Worm (Caenorhabditis elegans) whole organism, young adult: ENCODE data around the gene best-17.
A peak's percentile ranks its signal among the peaks of the same experiment; 100 is the strongest.

ENCODE experiments used
- B0035.1 ChIP-seq: sonication (generic microtip); optimal IDR thresholded peaks from 2 replicates; lab custom pipeline; 2016; ENCODE audit warnings: missing genetic modification characterization, mild to moderate bottlenecking, missing compliant biosample characterization, missing genotype, missing genetic modification reagents
- B0261.1 ChIP-seq: sonication (generic microtip); optimal IDR thresholded peaks from 2 replicates; lab custom pipeline; 2016; ENCODE audit warnings: mild to moderate bottlenecking, missing genetic modification characterization, moderate library complexity, missing compliant biosample characterization
- D2030.7 ChIP-seq: fragments of 200-800 bp; sonication (Bioruptor generic); IDR thresholded peaks from 2 replicates; pipeline ENCODE4 v1.3.6; 2022; ENCODE audit warnings: missing genetic modification reagents, missing genetic modification characterization, missing compliant biosample characterization
- F52B5.7 ChIP-seq: sonication (generic microtip); optimal IDR thresholded peaks from 2 replicates; lab custom pipeline; 2016; ENCODE audit warnings: mild to moderate bottlenecking, missing genetic modification characterization, missing compliant biosample characterization
- F55B11.4 ChIP-seq: sonication (generic microtip); optimal IDR thresholded peaks from 2 replicates; lab custom pipeline; 2016; ENCODE audit warnings: missing compliant biosample characterization, missing genetic modification characterization, borderline replicate concordance; ENCODE audit not compliant: insufficient read depth
- K11D2.4 ChIP-seq: fragments of 200-800 bp; sonication (Bioruptor generic); IDR thresholded peaks from 2 replicates; pipeline ENCODE4 v1.3.6; 2022; ENCODE audit warnings: missing genetic modification reagents, missing genetic modification characterization, missing compliant biosample characterization
- Y56A3A.18 ChIP-seq: fragments of 200-800 bp; sonication (Bioruptor generic); IDR thresholded peaks from 2 replicates; pipeline ENCODE4 v1.3.6; 2022; ENCODE audit warnings: missing genetic modification reagents, missing genetic modification characterization, missing compliant biosample characterization
- Y79H2A.3 ChIP-seq: fragments of 200-800 bp; sonication (Bioruptor generic); conservative IDR thresholded peaks from 2 replicates; pipeline ENCODE4 v1.3.6; 2022; ENCODE audit warnings: missing genetic modification reagents, missing genetic modification characterization, missing compliant biosample characterization
- akir-1 ChIP-seq: fragments of 200-800 bp; sonication (Bioruptor generic); optimal IDR thresholded peaks from 2 replicates; lab custom pipeline; 2018; ENCODE audit warnings: mild to moderate bottlenecking, missing genetic modification characterization, moderate library complexity, missing compliant biosample characterization
- aptf-2 ChIP-seq: fragments of 200-800 bp; sonication (Bioruptor generic); conservative IDR thresholded peaks from 2 replicates; pipeline ENCODE4 v1.3.6; 2022; ENCODE audit warnings: missing genetic modification reagents, missing genetic modification characterization, missing compliant biosample characterization
- atf-7 ChIP-seq: sonication (generic microtip); optimal IDR thresholded peaks from 2 replicates; lab custom pipeline; 2017; ENCODE audit warnings: mild to moderate bottlenecking, missing genetic modification characterization, missing compliant biosample characterization
- attf-5 ChIP-seq: fragments of 200-800 bp; sonication (Bioruptor generic); optimal IDR thresholded peaks from 2 replicates; lab custom pipeline; 2018; ENCODE audit warnings: mild to moderate bottlenecking, missing genetic modification characterization, missing compliant biosample characterization
- bed-2 ChIP-seq: fragments of 200-800 bp; sonication (Bioruptor generic); IDR thresholded peaks from 2 replicates; pipeline ENCODE4 v1.3.6; 2022; ENCODE audit warnings: missing genetic modification reagents, missing genetic modification characterization, missing compliant biosample characterization
- ccch-3 ChIP-seq: fragments of 200-800 bp; sonication (Bioruptor generic); optimal IDR thresholded peaks from 2 replicates; lab custom pipeline; 2018; ENCODE audit warnings: mild to moderate bottlenecking, missing genetic modification characterization, missing compliant biosample characterization
- cebp-1 ChIP-seq, 2 experiments: fragments of 200-800 bp in 1 of 2; sonication (Bioruptor generic) in 1 of 2; sonication (generic microtip) in 1 of 2; IDR thresholded peaks in 1 of 2; optimal IDR thresholded peaks in 1 of 2; 2 replicates each; pipeline versions ENCODE4 v1.3.6 to Lab custom; 2017 to 2022; ENCODE audit warnings: missing compliant biosample characterization in 2 of 2, missing genetic modification characterization in 2 of 2, mild to moderate bottlenecking in 1 of 2, missing genetic modification reagents in 1 of 2, moderate library complexity in 1 of 2
- ceh-100 ChIP-seq: fragments of 200-800 bp; sonication (Bioruptor generic); IDR thresholded peaks from 2 replicates; pipeline ENCODE4 v1.3.6; 2022; ENCODE audit warnings: missing genetic modification reagents, missing genetic modification characterization, missing compliant biosample characterization
- ceh-58 ChIP-seq: fragments of 200-800 bp; sonication (Bioruptor generic); IDR thresholded peaks from 2 replicates; pipeline ENCODE4 v1.3.6; 2022; ENCODE audit warnings: missing genetic modification characterization, missing compliant biosample characterization
- dox-1 ChIP-seq: fragments of 200-800 bp; sonication (Bioruptor generic); IDR thresholded peaks from 2 replicates; pipeline ENCODE4 v1.3.6; 2022; ENCODE audit warnings: missing genetic modification reagents, missing genetic modification characterization, missing compliant biosample characterization
- dpff-1 ChIP-seq: sonication (generic microtip); optimal IDR thresholded peaks from 2 replicates; lab custom pipeline; 2017; ENCODE audit warnings: mild to moderate bottlenecking, missing genetic modification characterization, missing compliant biosample characterization
- egl-18 ChIP-seq: fragments of 200-800 bp; sonication (Bioruptor generic); IDR thresholded peaks from 2 replicates; pipeline ENCODE4 v1.3.6; 2022; ENCODE audit warnings: missing genetic modification reagents, missing genetic modification characterization, missing compliant biosample characterization
- ekl-4 ChIP-seq: fragments of 200-800 bp; sonication (Bioruptor generic); IDR thresholded peaks from 2 replicates; pipeline ENCODE4 v1.3.6; 2022; ENCODE audit warnings: missing genetic modification reagents, missing genetic modification characterization, missing compliant biosample characterization
- him-1 ChIP-seq: sonication (generic microtip); optimal IDR thresholded peaks from 2 replicates; lab custom pipeline; 2016; ENCODE audit warnings: missing genotype, missing genetic modification reagents, missing genetic modification characterization, missing compliant biosample characterization
- hmg-1.2 ChIP-seq: fragments of 200-800 bp; sonication (Bioruptor generic); IDR thresholded peaks from 2 replicates; pipeline ENCODE4 v1.3.6; 2022; ENCODE audit warnings: missing genetic modification reagents, missing genetic modification characterization, missing compliant biosample characterization
- hsf-1 ChIP-seq: fragments of 200-800 bp; sonication (Bioruptor generic); IDR thresholded peaks from 2 replicates; pipeline ENCODE4 v1.3.6; 2022; ENCODE audit warnings: missing genetic modification reagents, missing genetic modification characterization, missing compliant biosample characterization
- let-607 ChIP-seq, 2 experiments: fragments of 200-800 bp in 1 of 2; sonication (Bioruptor generic) in 1 of 2; sonication (generic microtip) in 1 of 2; optimal IDR thresholded peaks; 2 replicates each; lab custom pipeline; 2016 to 2018; ENCODE audit warnings: mild to moderate bottlenecking in 2 of 2, missing compliant biosample characterization in 2 of 2, missing genetic modification characterization in 2 of 2, moderate library complexity in 2 of 2, missing genotype in 1 of 2
- lin-26 ChIP-seq: fragments of 200-800 bp; sonication (Bioruptor generic); IDR thresholded peaks from 2 replicates; pipeline ENCODE4 v1.3.6; 2022; ENCODE audit warnings: missing genetic modification reagents, missing genetic modification characterization, missing compliant biosample characterization
- lir-1 ChIP-seq: fragments of 200-800 bp; sonication (Bioruptor generic); conservative IDR thresholded peaks from 2 replicates; pipeline ENCODE4 v1.3.6; 2022; ENCODE audit warnings: missing genetic modification reagents, missing genetic modification characterization, missing compliant biosample characterization
- madf-6 ChIP-seq: fragments of 200-800 bp; sonication (Bioruptor generic); IDR thresholded peaks from 2 replicates; pipeline ENCODE4 v1.3.6; 2022; ENCODE audit warnings: missing genetic modification reagents, missing genetic modification characterization, missing compliant biosample characterization
- nhr-80 ChIP-seq: sonication (generic microtip); optimal IDR thresholded peaks from 2 replicates; lab custom pipeline; 2016; ENCODE audit warnings: missing genetic modification characterization, missing compliant biosample characterization
- sea-2 ChIP-seq: fragments of 200-800 bp; sonication (Bioruptor generic); IDR thresholded peaks from 2 replicates; pipeline ENCODE4 v1.3.6; 2022; ENCODE audit warnings: missing genetic modification characterization, missing compliant biosample characterization
- snpc-1.3 ChIP-seq: sonication (generic microtip); optimal IDR thresholded peaks from 2 replicates; lab custom pipeline; 2017; ENCODE audit warnings: missing genetic modification characterization, mild to moderate bottlenecking, missing compliant biosample characterization, antibody characterized with exemption, moderate library complexity, missing genotype, missing genetic modification reagents; ENCODE audit not compliant: insufficient read depth
- tbx-9 ChIP-seq: sonication (generic microtip); optimal IDR thresholded peaks from 2 replicates; lab custom pipeline; 2016; ENCODE audit warnings: borderline replicate concordance, missing genetic modification characterization, inconsistent platforms, missing compliant biosample characterization
- unc-62 ChIP-seq: fragments of 150-350 bp; optimal IDR thresholded peaks from 2 replicates; lab custom pipeline; 2014; ENCODE audit warnings: missing biosample characterization, missing genetic modification reagents, missing genetic modification characterization
- zfh-2 ChIP-seq: fragments of 200-800 bp; sonication (Bioruptor generic); conservative IDR thresholded peaks from 2 replicates; pipeline ENCODE4 v1.3.6; 2022; ENCODE audit warnings: missing genetic modification reagents, missing genetic modification characterization, missing compliant biosample characterization
- zim-3 ChIP-seq: sonication (generic microtip); optimal IDR thresholded peaks from 2 replicates; lab custom pipeline; 2017; ENCODE audit warnings: mild to moderate bottlenecking, missing genetic modification characterization, moderate library complexity, missing compliant biosample characterization
- ztf-25 ChIP-seq: fragments of 200-800 bp; sonication (Bioruptor generic); IDR thresholded peaks from 2 replicates; pipeline ENCODE4 v1.3.6; 2022; ENCODE audit warnings: missing genetic modification reagents, missing genetic modification characterization, missing compliant biosample characterization

The best-17 gene

ce11 chrIII:651587-651986, 42.1 kb upstream of the best-17 start:
- TF ChIP-seq cebp-1 (GFP tag; IDR thresholded peaks at IDR 0.05; lab: Robert Waterston, UW) (no peak), cebp-1 (tag; optimal IDR thresholded peaks at IDR 0.05; lab: Kevin White, UChicago) (no peak), madf-6 (no peak), nhr-80 (tag; lab: Kevin White, UChicago) (peak; percentile 63)

- no peak for TF ChIP-seq B0035.1 (tag; lab: Kevin White, UChicago)
- no peak for TF ChIP-seq ccch-3 (GFP tag; lab: Kevin White, UChicago)
Measured at ce11 chrIII:650539-650938, 41.1 kb upstream of the best-17 start.

ce11 chrIII:649935-650334, 40.5 kb upstream of the best-17 start:
- no peak for TF ChIP-seq F55B11.4 (tag; lab: Kevin White, UChicago)
- TF ChIP-seq attf-5, result no peak
- no peak for TF ChIP-seq Y79H2A.3
- no peak for TF ChIP-seq K11D2.4 (GFP tag; lab: Robert Waterston, UW)
- no peak for TF ChIP-seq D2030.7 (GFP tag; lab: Robert Waterston, UW)
- TF ChIP-seq sea-2 (GFP tag; lab: Robert Waterston, UW), result no peak
- no peak for TF ChIP-seq atf-7 (tag; lab: Kevin White, UChicago)
- TF ChIP-seq ceh-58 (GFP tag; lab: Robert Waterston, UW), result no peak
- no peak for TF ChIP-seq hsf-1 (GFP tag; lab: Robert Waterston, UW)
- TF ChIP-seq madf-6, result no peak
- TF ChIP-seq aptf-2, result no peak

ce11 chrIII:647248-647647, 37.8 kb upstream of the best-17 start:
- TF ChIP-seq let-607 (tag; optimal IDR thresholded peaks at IDR 0.05; lab: Kevin White, UChicago) (peak in 1 of 2 experiments; percentile 45), hmg-1.2 (GFP tag; lab: Robert Waterston, UW) (peak; percentile 69; the same call in 1 of the 2 replicates), ceh-100 (GFP tag; lab: Robert Waterston, UW) (no peak), him-1 (no peak), tbx-9 (tag; lab: Kevin White, UChicago) (no peak), ekl-4 (GFP tag; lab: Robert Waterston, UW) (no peak)

ce11 chrIII:646454-646853, 37.0 kb upstream of the best-17 start, which contains the start of gene orai-1:
TSS of gene orai-1 (plus strand) at chrIII:646754.
- no peak for TF ChIP-seq dpff-1 (tag; lab: Kevin White, UChicago)
- no peak for TF ChIP-seq dox-1 (GFP tag; lab: Robert Waterston, UW)
- no peak for TF ChIP-seq B0261.1 (tag; lab: Kevin White, UChicago)
- no peak for TF ChIP-seq Y56A3A.18
- no peak for TF ChIP-seq zim-3 (tag; lab: Kevin White, UChicago)
- TF ChIP-seq snpc-1.3, result no peak
- TF ChIP-seq akir-1 (GFP tag; lab: Kevin White, UChicago), result no peak
- TF ChIP-seq F52B5.7 (tag; lab: Kevin White, UChicago), result no peak
- no peak for TF ChIP-seq egl-18 (GFP tag; lab: Robert Waterston, UW)
- no peak for TF ChIP-seq lin-26 (GFP tag; lab: Robert Waterston, UW)
- TF ChIP-seq ztf-25, result no peak
- TF ChIP-seq tbx-9 (tag; lab: Kevin White, UChicago), result no peak
- no peak for TF ChIP-seq let-607 (tag; optimal IDR thresholded peaks at IDR 0.05; lab: Kevin White, UChicago)
- no peak for TF ChIP-seq bed-2 (GFP tag; lab: Robert Waterston, UW)
- TF ChIP-seq zfh-2 (GFP tag; lab: Robert Waterston, UW), result no peak
- no peak for TF ChIP-seq unc-62
- no peak for TF ChIP-seq lir-1 (GFP tag; lab: Robert Waterston, UW)
